Worm (Caenorhabditis elegans): ENCODE data around the gene F49H6.15.

DNA sequence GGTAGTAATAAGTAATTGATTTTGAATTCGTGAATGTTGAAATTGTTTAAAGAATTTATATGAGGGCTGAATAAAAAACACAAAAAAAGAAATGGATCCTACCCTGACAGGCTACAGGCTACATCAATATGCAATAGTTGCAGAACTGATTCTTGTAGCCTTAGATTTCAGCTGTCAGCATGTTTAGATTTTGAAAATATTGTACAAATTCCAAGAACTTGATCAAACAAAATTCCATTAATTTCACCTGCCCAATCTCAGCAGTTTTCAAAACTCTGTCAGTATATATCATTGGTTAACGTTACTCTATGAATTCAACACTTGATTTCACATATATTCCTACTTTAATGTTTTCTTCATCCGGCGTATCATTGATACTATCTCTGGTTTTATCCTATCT is 4.2 kb upstream of the F49H6.15 start:
- no peak for TF ChIP-seq ama-1 (optimal IDR thresholded peaks at IDR 0.05)
- no peak for TF ChIP-seq ceh-13 (GFP tag; optimal IDR thresholded peaks at IDR 0.05)

Measured in whole organism, early embryonic.